Fruit fly (Drosophila melanogaster) whole organism, prepupa: ENCODE measurements around the gene CG4133.

Experiments
- Blimp-1 ChIP-seq: fragments of 200-800 bp; sonication (Bioruptor generic); optimal IDR thresholded peaks from 3 replicates; lab custom pipeline; 2017; ENCODE audit warnings: missing biosample characterization, missing genetic modification characterization, mild to moderate bottlenecking, moderate library complexity, missing genetic modification reagents
- CG11294 ChIP-seq: fragments of 200-800 bp; sonication (Bioruptor generic); IDR thresholded peaks from 2 replicates; pipeline ENCODE4 v1.3.6; 2022; ENCODE audit warnings: missing biosample characterization, missing genetic modification characterization
- CG11902 ChIP-seq: fragments of 200-800 bp; sonication (Bioruptor generic); optimal IDR thresholded peaks from 3 replicates; lab custom pipeline; 2016; ENCODE audit warnings: missing biosample characterization, missing genetic modification characterization
- CG1621 ChIP-seq: fragments of 200-800 bp; sonication (Bioruptor generic); optimal IDR thresholded peaks from 3 replicates; lab custom pipeline; 2018; ENCODE audit warnings: missing biosample characterization, mild to moderate bottlenecking, missing genetic modification characterization
- CG16779 ChIP-seq: fragments of 200-800 bp; sonication (Bioruptor generic); optimal IDR thresholded peaks from 3 replicates; lab custom pipeline; 2017; ENCODE audit warnings: missing biosample characterization, mild to moderate bottlenecking, missing genetic modification characterization
- CG3032 ChIP-seq: fragments of 200-800 bp; optimal IDR thresholded peaks from 2 replicates; lab custom pipeline; 2019; ENCODE audit warnings: missing biosample characterization, mild to moderate bottlenecking, missing genetic modification characterization, moderate library complexity
- CG31627 ChIP-seq: fragments of 200-800 bp; sonication (Bioruptor generic); optimal IDR thresholded peaks from 3 replicates; lab custom pipeline; 2016; ENCODE audit warnings: missing biosample characterization, missing genetic modification characterization
- CG32006 ChIP-seq: fragments of 200-800 bp; sonication (Bioruptor generic); optimal IDR thresholded peaks from 3 replicates; lab custom pipeline; 2017; ENCODE audit warnings: missing biosample characterization, mild to moderate bottlenecking, missing genetic modification characterization
- CG34406 ChIP-seq: fragments of 200-800 bp; sonication (Bioruptor generic); optimal IDR thresholded peaks from 3 replicates; lab custom pipeline; 2016; ENCODE audit warnings: missing biosample characterization, missing genetic modification characterization
- CG6163 ChIP-seq: fragments of 200-800 bp; sonication (Bioruptor generic); IDR thresholded peaks from 3 replicates; pipeline ENCODE4 v1.3.6; 2022; ENCODE audit warnings: missing biosample characterization, missing genetic modification characterization
- CG6808 ChIP-seq: fragments of 200-800 bp; sonication (Bioruptor generic); optimal IDR thresholded peaks from 3 replicates; lab custom pipeline; 2017; ENCODE audit warnings: missing biosample characterization, missing genetic modification characterization, mild to moderate bottlenecking, moderate library complexity, missing genetic modification reagents
- CG7368 ChIP-seq: fragments of 200-800 bp; sonication (Bioruptor generic); optimal IDR thresholded peaks from 3 replicates; lab custom pipeline; 2016; ENCODE audit warnings: missing biosample characterization, missing genetic modification characterization
- CG8319 ChIP-seq: fragments of 200-800 bp; sonication (Bioruptor generic); optimal IDR thresholded peaks from 3 replicates; lab custom pipeline; 2016; ENCODE audit warnings: missing biosample characterization, missing genetic modification characterization
- CG8632 ChIP-seq: fragments of 200-800 bp; sonication (Bioruptor generic); optimal IDR thresholded peaks from 3 replicates; lab custom pipeline; 2016; ENCODE audit warnings: missing biosample characterization, missing genetic modification characterization
- CG9139 ChIP-seq: fragments of 200-800 bp; sonication (Bioruptor generic); optimal IDR thresholded peaks from 3 replicates; lab custom pipeline; 2017; ENCODE audit warnings: missing biosample characterization, mild to moderate bottlenecking, missing genetic modification characterization
- Eip75B ChIP-seq: fragments of 200-800 bp; sonication (Bioruptor generic); optimal IDR thresholded peaks from 3 replicates; lab custom pipeline; 2016; ENCODE audit warnings: missing biosample characterization, missing genetic modification characterization
- Eip78C ChIP-seq: fragments of 200-800 bp; sonication (Bioruptor generic); peaks from one replicate; lab custom pipeline; 2016; ENCODE audit warnings: missing biosample characterization, missing genetic modification characterization
- Eip93F ChIP-seq: fragments of 200-800 bp; sonication (Bioruptor generic); optimal IDR thresholded peaks from 2 replicates; lab custom pipeline; 2016; ENCODE audit warnings: missing biosample characterization, mild to moderate bottlenecking, missing genetic modification characterization
- Ets96B ChIP-seq: fragments of 200-800 bp; optimal IDR thresholded peaks from 2 replicates; lab custom pipeline; 2019; ENCODE audit warnings: missing biosample characterization, mild to moderate bottlenecking, missing genetic modification characterization, moderate library complexity
- Gug ChIP-seq: fragments of 200-800 bp; sonication (Bioruptor generic); IDR thresholded peaks from 2 replicates; pipeline ENCODE4 v1.3.6; 2022; ENCODE audit warnings: missing biosample characterization, missing genetic modification characterization
- Hr38 ChIP-seq: sonication (Bioruptor generic); optimal IDR thresholded peaks from 2 replicates; lab custom pipeline; 2016; ENCODE audit warnings: missing biosample characterization, missing genetic modification characterization
- Hr39 ChIP-seq: fragments of 200-800 bp; sonication (Bioruptor generic); optimal IDR thresholded peaks from 2 replicates; lab custom pipeline; 2016; ENCODE audit warnings: missing biosample characterization, missing genetic modification characterization
- Hr4 ChIP-seq: fragments of 200-800 bp; sonication (Bioruptor generic); optimal IDR thresholded peaks from 3 replicates; lab custom pipeline; 2016; ENCODE audit warnings: missing biosample characterization, missing genetic modification characterization
- Lpt ChIP-seq: fragments of 200-800 bp; sonication (Bioruptor generic); optimal IDR thresholded peaks from 3 replicates; lab custom pipeline; 2016; ENCODE audit warnings: missing biosample characterization, missing genetic modification characterization
- Met ChIP-seq: fragments of 200-800 bp; sonication (Bioruptor generic); optimal IDR thresholded peaks from 3 replicates; lab custom pipeline; 2016; ENCODE audit warnings: missing biosample characterization, missing genetic modification characterization
- OdsH ChIP-seq: fragments of 200-800 bp; sonication (Bioruptor generic); optimal IDR thresholded peaks from 3 replicates; lab custom pipeline; 2016; ENCODE audit warnings: missing biosample characterization, missing genetic modification characterization
- Smox ChIP-seq: fragments of 200-800 bp; sonication (Bioruptor generic); optimal IDR thresholded peaks from 3 replicates; lab custom pipeline; 2016; ENCODE audit warnings: missing biosample characterization, missing genetic modification characterization
- Sox14 ChIP-seq: fragments of 200-800 bp; sonication (Bioruptor generic); optimal IDR thresholded peaks from 3 replicates; lab custom pipeline; 2016; ENCODE audit warnings: missing biosample characterization, missing genetic modification characterization
- Sox15 ChIP-seq: fragments of 200-800 bp; sonication (Bioruptor generic); optimal IDR thresholded peaks from 3 replicates; lab custom pipeline; 2016; ENCODE audit warnings: missing biosample characterization, missing genetic modification characterization
- achi ChIP-seq: fragments of 200-800 bp; sonication (Bioruptor generic); optimal IDR thresholded peaks from 3 replicates; lab custom pipeline; 2016; ENCODE audit warnings: missing biosample characterization, missing genetic modification characterization
- acj6 ChIP-seq: fragments of 200-800 bp; sonication (Bioruptor generic); optimal IDR thresholded peaks from 3 replicates; lab custom pipeline; 2016; ENCODE audit warnings: missing biosample characterization, missing genetic modification characterization
- cyc ChIP-seq: fragments of 200-800 bp; sonication (Bioruptor generic); optimal IDR thresholded peaks from 3 replicates; lab custom pipeline; 2016; ENCODE audit warnings: missing biosample characterization, missing genetic modification characterization
- dsx ChIP-seq: fragments of 200-800 bp; optimal IDR thresholded peaks from 3 replicates; lab custom pipeline; 2019; ENCODE audit warnings: missing biosample characterization, mild to moderate bottlenecking, missing genetic modification characterization, moderate library complexity; ENCODE audit not compliant: poor library complexity, severe bottlenecking
- eg ChIP-seq: fragments of 200-800 bp; sonication (Bioruptor generic); IDR thresholded peaks from 3 replicates; pipeline ENCODE4 v1.3.6; 2022; ENCODE audit warnings: missing biosample characterization, missing genetic modification characterization
- esn ChIP-seq: fragments of 200-800 bp; sonication (Bioruptor generic); optimal IDR thresholded peaks from 2 replicates; lab custom pipeline; 2016; ENCODE audit warnings: missing biosample characterization, mild to moderate bottlenecking, missing genetic modification characterization, moderate library complexity
- fd59A ChIP-seq: fragments of 200-800 bp; sonication (Bioruptor generic); optimal IDR thresholded peaks from 2 replicates; lab custom pipeline; 2017; ENCODE audit warnings: missing biosample characterization, mild to moderate bottlenecking, missing genetic modification characterization, missing genetic modification reagents
- fd85E ChIP-seq: fragments of 200-800 bp; sonication (Bioruptor generic); optimal IDR thresholded peaks from 3 replicates; lab custom pipeline; 2016; ENCODE audit warnings: missing biosample characterization, missing genetic modification characterization
- fkh ChIP-seq: fragments of 200-800 bp; sonication (Bioruptor generic); optimal IDR thresholded peaks from 3 replicates; lab custom pipeline; 2017; ENCODE audit warnings: missing biosample characterization, mild to moderate bottlenecking, missing genetic modification characterization, moderate library complexity
- lz ChIP-seq: fragments of 200-800 bp; sonication (Bioruptor generic); optimal IDR thresholded peaks from 3 replicates; lab custom pipeline; 2016; ENCODE audit warnings: missing biosample characterization, missing genetic modification characterization
- net ChIP-seq: fragments of 200-800 bp; sonication (Bioruptor generic); optimal IDR thresholded peaks from 3 replicates; lab custom pipeline; 2016; ENCODE audit warnings: missing biosample characterization, missing genetic modification characterization
- pdm3 ChIP-seq: fragments of 200-800 bp; sonication (Bioruptor generic); optimal IDR thresholded peaks from 3 replicates; lab custom pipeline; 2016; ENCODE audit warnings: missing biosample characterization, missing genetic modification characterization
- salr ChIP-seq, 2 experiments: fragments of 200-800 bp; sonication (Bioruptor generic); optimal IDR thresholded peaks; 3 replicates each; lab custom pipeline; 2016 to 2018; ENCODE audit warnings: missing biosample characterization in 2 of 2, missing genetic modification characterization in 2 of 2, mild to moderate bottlenecking in 1 of 2
- ss ChIP-seq, 2 experiments: fragments of 200-800 bp; sonication (Bioruptor generic); optimal IDR thresholded peaks; 2 replicates in 1 of 2; 3 replicates in 1 of 2; lab custom pipeline; 2017 to 2018; ENCODE audit warnings: mild to moderate bottlenecking in 2 of 2, missing biosample characterization in 2 of 2, missing genetic modification characterization in 2 of 2, moderate library complexity in 1 of 2
- svp ChIP-seq: fragments of 200-800 bp; sonication (Bioruptor generic); peaks from one replicate; lab custom pipeline; 2016; ENCODE audit warnings: missing biosample characterization, missing genetic modification characterization
- topi ChIP-seq: fragments of 200-800 bp; sonication (Bioruptor generic); optimal IDR thresholded peaks from 3 replicates; lab custom pipeline; 2016; ENCODE audit warnings: missing biosample characterization, missing genetic modification characterization
- vri ChIP-seq: fragments of 200-800 bp; sonication (Bioruptor generic); optimal IDR thresholded peaks from 3 replicates; lab custom pipeline; 2016; ENCODE audit warnings: missing biosample characterization, mild to moderate bottlenecking, missing genetic modification characterization

Gene CG4133

dm6 chr2L:468745-469358 is 13.5 kb downstream of the CG4133 start (continued):
- peak; percentile 55 for TF ChIP-seq pdm3
- TF ChIP-seq dsx: peak; percentile 45
- TF ChIP-seq svp (GFP tag; lab: Kevin White, UChicago): peak; percentile 78
- TF ChIP-seq Hr39 (GFP tag; lab: Kevin White, UChicago): peak; percentile 21
- peak; percentile 35 for TF ChIP-seq cyc
- peak; percentile 54 for TF ChIP-seq Met (GFP tag; lab: Kevin White, UChicago)
- peak; percentile 37 for TF ChIP-seq CG31627 (GFP tag; lab: Kevin White, UChicago)
- no peak for TF ChIP-seq Sox15 (GFP tag; lab: Kevin White, UChicago)
- peak; percentile 87 for TF ChIP-seq Eip78C

dm6 chr2L:469912-470311 is 14.6 kb downstream of the CG4133 start:
- TF ChIP-seq CG31627 (GFP tag; lab: Kevin White, UChicago) (no peak), acj6 (no peak), fd85E (no peak), CG11902 (no peak), Hr4 (GFP tag; lab: Kevin White, UChicago) (no peak), vri (GFP tag; lab: Kevin White, UChicago) (no peak), CG16779 (tag; lab: Kevin White, UChicago) (no peak), Lpt (GFP tag; lab: Kevin White, UChicago) (no peak), achi (GFP tag; lab: Kevin White, UChicago) (no peak), CG32006 (GFP tag; lab: Kevin White, UChicago) (no peak), net (GFP tag; lab: Kevin White, UChicago) (no peak), cyc (no peak), CG3032 (tag; lab: Kevin White, UChicago) (no peak), CG7368 (GFP tag; lab: Kevin White, UChicago) (no peak), Eip78C (no peak), topi (GFP tag; lab: Kevin White, UChicago) (no peak)
- TF ChIP-seq, all 60 proteins: peak for 0

- TF ChIP-seq CG8319 (GFP tag; lab: Kevin White, UChicago) (no peak), Eip75B (peak; percentile 23), salr (GFP tag; optimal IDR thresholded peaks at IDR 0.05; lab: Kevin White, UChicago) (peak in 1 of 2 experiments; percentile 60), lz (GFP tag; lab: Kevin White, UChicago) (peak; percentile 63), CG34406 (GFP tag; lab: Kevin White, UChicago) (peak; percentile 52), CG6163 (GFP tag; lab: Robert Waterston, UW) (peak; percentile 29; the same call in 1 of the 3 replicates), Hr4 (GFP tag; lab: Kevin White, UChicago) (peak; percentile 74), CG11294 (GFP tag; lab: Robert Waterston, UW) (peak; percentile 57; the same call in 1 of the 2 replicates), CG8632 (GFP tag; lab: Kevin White, UChicago) (no peak), CG9139 (GFP tag; lab: Kevin White, UChicago) (peak; percentile 1), OdsH (peak; percentile 68), Ets96B (tag; lab: Kevin White, UChicago) (no peak), Hr39 (GFP tag; lab: Kevin White, UChicago) (peak; percentile 71), CG6808 (GFP tag; lab: Kevin White, UChicago) (peak; percentile 68), fd59A (GFP tag; lab: Kevin White, UChicago) (no peak), Sox14 (peak; percentile 64), esn (peak; percentile 52), CG1621 (tag; lab: Kevin White, UChicago) (no peak), Lpt (GFP tag; lab: Kevin White, UChicago) (peak; percentile 18), Met (GFP tag; lab: Kevin White, UChicago) (peak; percentile 62), Eip93F (GFP tag; lab: Kevin White, UChicago) (no peak), eg (GFP tag; lab: Robert Waterston, UW) (peak; percentile 82), fkh (GFP tag; lab: Kevin White, UChicago) (peak; percentile 80), ss (GFP tag; optimal IDR thresholded peaks at IDR 0.05; lab: Kevin White, UChicago) (peak in 1 of 2 experiments; percentile 40), CG31627 (GFP tag; lab: Kevin White, UChicago) (peak; percentile 69), topi (GFP tag; lab: Kevin White, UChicago) (peak; percentile 42), Smox (GFP tag; lab: Kevin White, UChicago) (peak; percentile 32), Hr38 (GFP tag; lab: Kevin White, UChicago) (no peak), fd85E (peak; percentile 11), Blimp-1 (no peak), Gug (GFP tag; lab: Robert Waterston, UW) (peak; percentile 20; the same call in 1 of the 2 replicates), CG32006 (GFP tag; lab: Kevin White, UChicago) (peak; percentile 78)
Measured at dm6 chr2L:470336-470934, 15.1 kb downstream of the CG4133 start.
